Fruit fly (Drosophila melanogaster) whole organism, adult: Measurements from ENCODE around the gene Hsp67Ba.

ENCODE experiments used
- CG11617 ChIP-seq: fragments of 200-800 bp; sonication (Bioruptor generic); optimal IDR thresholded peaks from 2 replicates; lab custom pipeline; 2017; ENCODE audit warnings: mild to moderate bottlenecking, missing biosample characterization, missing genetic modification reagents, missing genetic modification characterization
- CG12768 ChIP-seq: fragments of 200-800 bp; sonication (Bioruptor generic); optimal IDR thresholded peaks from 2 replicates; lab custom pipeline; 2017; ENCODE audit warnings: missing biosample characterization, missing genetic modification characterization, mild to moderate bottlenecking, moderate library complexity, missing genetic modification reagents
- CG14711 ChIP-seq: fragments of 200-800 bp; sonication (Bioruptor generic); optimal IDR thresholded peaks from 2 replicates; lab custom pipeline; 2018; ENCODE audit warnings: missing biosample characterization, mild to moderate bottlenecking, missing genetic modification characterization, moderate library complexity
- CG1620 ChIP-seq: fragments of 200-800 bp; sonication (Bioruptor generic); optimal IDR thresholded peaks from 2 replicates; lab custom pipeline; 2016; ENCODE audit warnings: missing biosample characterization, missing genetic modification characterization
- CG33017 ChIP-seq: fragments of 200-800 bp; sonication (Bioruptor generic); optimal IDR thresholded peaks from 2 replicates; lab custom pipeline; 2018; ENCODE audit warnings: missing biosample characterization, mild to moderate bottlenecking, missing genetic modification characterization, moderate library complexity
- CG5204 ChIP-seq: fragments of 200-800 bp; sonication (Bioruptor generic); optimal IDR thresholded peaks from 2 replicates; lab custom pipeline; 2016; ENCODE audit warnings: missing biosample characterization, missing genetic modification characterization
- CG7045 ChIP-seq: fragments of 200-800 bp; sonication (Bioruptor generic); optimal IDR thresholded peaks from 2 replicates; lab custom pipeline; 2017; ENCODE audit warnings: missing biosample characterization, mild to moderate bottlenecking, missing genetic modification characterization
- CG7101 ChIP-seq: fragments of 200-800 bp; sonication (Bioruptor generic); optimal IDR thresholded peaks from 2 replicates; lab custom pipeline; 2018; ENCODE audit warnings: missing biosample characterization, mild to moderate bottlenecking, missing genetic modification characterization, moderate library complexity
- Clk ChIP-seq: fragments of 200-800 bp; sonication (Bioruptor generic); optimal IDR thresholded peaks from 2 replicates; lab custom pipeline; 2017; ENCODE audit warnings: missing biosample characterization, missing genetic modification characterization
- Crg-1 ChIP-seq: fragments of 200-800 bp; sonication (Bioruptor generic); optimal IDR thresholded peaks from 2 replicates; lab custom pipeline; 2016; ENCODE audit warnings: missing biosample characterization, missing genetic modification characterization
- Hr96 ChIP-seq: fragments of 200-800 bp; sonication (Bioruptor generic); optimal IDR thresholded peaks from 2 replicates; lab custom pipeline; 2016; ENCODE audit warnings: missing biosample characterization, missing genetic modification characterization
- Mnt ChIP-seq: fragments of 200-800 bp; sonication (Bioruptor generic); optimal IDR thresholded peaks from 2 replicates; lab custom pipeline; 2016; ENCODE audit warnings: missing biosample characterization, mild to moderate bottlenecking, missing genetic modification characterization
- bab1 ChIP-seq: fragments of 200-800 bp; sonication (Bioruptor generic); optimal IDR thresholded peaks from 3 replicates; lab custom pipeline; 2019; ENCODE audit warnings: missing biosample characterization, mild to moderate bottlenecking, missing genetic modification characterization, moderate library complexity
- cic ChIP-seq: fragments of 200-800 bp; sonication (Bioruptor generic); optimal IDR thresholded peaks from 2 replicates; lab custom pipeline; 2017; ENCODE audit warnings: missing biosample characterization, mild to moderate bottlenecking, missing genetic modification characterization, moderate library complexity
- cnc ChIP-seq, 2 experiments: fragments of >200 bp; optimal IDR thresholded peaks; 2 replicates each; lab custom pipeline; 2017
- kay ChIP-seq: fragments of 200-800 bp; sonication (Bioruptor generic); peaks from one replicate; lab custom pipeline; 2016; ENCODE audit warnings: missing biosample characterization, missing genetic modification characterization, borderline replicate concordance
- ovo ChIP-seq: fragments of 200-800 bp; sonication (Bioruptor generic); optimal IDR thresholded peaks from 2 replicates; lab custom pipeline; 2016; ENCODE audit warnings: missing biosample characterization, missing genetic modification characterization
- pad ChIP-seq: fragments of 200-800 bp; sonication (Bioruptor generic); optimal IDR thresholded peaks from 3 replicates; lab custom pipeline; 2017; ENCODE audit warnings: missing biosample characterization, missing genetic modification characterization, mild to moderate bottlenecking, moderate library complexity, missing genetic modification reagents
- tj ChIP-seq: fragments of 200-800 bp; sonication (Bioruptor generic); optimal IDR thresholded peaks from 3 replicates; lab custom pipeline; 2017; ENCODE audit warnings: missing biosample characterization, mild to moderate bottlenecking, missing genetic modification characterization, moderate library complexity
- toe ChIP-seq: fragments of 200-800 bp; sonication (Bioruptor generic); optimal IDR thresholded peaks from 2 replicates; lab custom pipeline; 2016; ENCODE audit warnings: missing biosample characterization, missing genetic modification characterization

The Hsp67Ba gene

dm6 chr3L:9376573-9376972, 2.8 kb downstream of the Hsp67Ba start:
- no peak for TF ChIP-seq pad (GFP tag; lab: Kevin White, UChicago)
- peak; percentile 63 for TF ChIP-seq Clk (GFP tag; lab: Kevin White, UChicago)

dm6 chr3L:9375130-9375529, 4.2 kb downstream of the Hsp67Ba start, which contains the start of gene CG4461:
CG4461 (plus strand) TSS chr3L:9375430.
- TF ChIP-seq kay (GFP tag; lab: Kevin White, UChicago) = no peak
- TF ChIP-seq cic (GFP tag; lab: Kevin White, UChicago) = no peak
- TF ChIP-seq CG33017 (tag; lab: Kevin White, UChicago) = no peak
- no peak for TF ChIP-seq CG12768
- no peak for TF ChIP-seq CG1620 (GFP tag; lab: Kevin White, UChicago)
- TF ChIP-seq CG11617 = no peak
- no peak for TF ChIP-seq CG5204 (GFP tag; lab: Kevin White, UChicago)
- no peak for TF ChIP-seq Hr96 (GFP tag; lab: Kevin White, UChicago)
- TF ChIP-seq toe (GFP tag; lab: Kevin White, UChicago) = no peak
- TF ChIP-seq Crg-1 (GFP tag; lab: Kevin White, UChicago) = no peak
- TF ChIP-seq CG7101 (tag; lab: Kevin White, UChicago) = no peak

- peak; percentile 17 for TF ChIP-seq Mnt
- TF ChIP-seq kay (GFP tag; lab: Kevin White, UChicago) = no peak
- no peak for TF ChIP-seq CG1620 (GFP tag; lab: Kevin White, UChicago)
- TF ChIP-seq CG11617 = peak; percentile 73
- no peak for TF ChIP-seq toe (GFP tag; lab: Kevin White, UChicago)
- no peak for TF ChIP-seq ovo (GFP tag; lab: Kevin White, UChicago)
- TF ChIP-seq CG7101 (tag; lab: Kevin White, UChicago) = peak; percentile 58
- peak; percentile 74 for TF ChIP-seq CG7045 (GFP tag; lab: Kevin White, UChicago)
- no peak for TF ChIP-seq CG5204 (GFP tag; lab: Kevin White, UChicago)
- no peak for TF ChIP-seq cnc (optimal IDR thresholded peaks at IDR 0.05; lab: Kevin White, UChicago)
- peak; percentile 30 for TF ChIP-seq bab1
- no peak for TF ChIP-seq Hr96 (GFP tag; lab: Kevin White, UChicago)
- TF ChIP-seq tj (GFP tag; lab: Kevin White, UChicago) = peak; percentile 35
- TF ChIP-seq CG14711 = peak; percentile 64
- TF ChIP-seq CG12768 = peak; percentile 51
- peak; percentile 46 for TF ChIP-seq pad (GFP tag; lab: Kevin White, UChicago)
- TF ChIP-seq Clk (GFP tag; lab: Kevin White, UChicago) = peak; percentile 50
- TF ChIP-seq cic (GFP tag; lab: Kevin White, UChicago) = peak; percentile 23
- peak; percentile 1 for TF ChIP-seq Crg-1 (GFP tag; lab: Kevin White, UChicago)
- TF ChIP-seq CG33017 (tag; lab: Kevin White, UChicago) = peak; percentile 71
These were observed 5.8 kb downstream of the Hsp67Ba start for dm6 chr3L:9373374-9374004.

- TF ChIP-seq Hr96 (GFP tag; lab: Kevin White, UChicago) = no peak
- TF ChIP-seq Mnt = no peak
- TF ChIP-seq cic (GFP tag; lab: Kevin White, UChicago) = peak; percentile 39
- peak; percentile 33 for TF ChIP-seq CG12768
- TF ChIP-seq toe (GFP tag; lab: Kevin White, UChicago) = no peak
- TF ChIP-seq tj (GFP tag; lab: Kevin White, UChicago) = no peak
- TF ChIP-seq CG7045 (GFP tag; lab: Kevin White, UChicago) = no peak
- no peak for TF ChIP-seq Crg-1 (GFP tag; lab: Kevin White, UChicago)
- peak; percentile 19 for TF ChIP-seq ovo (GFP tag; lab: Kevin White, UChicago)
These were observed 6.9 kb downstream of the Hsp67Ba start, which contains the start of the genes Hsp67Bc, CG4456 and Hsp22 for dm6 chr3L:9372278-9372975. Hsp67Bc (minus strand) TSS chr3L:9372497. CG4456 (plus strand) TSS chr3L:9372722. Hsp22 (plus strand) TSS chr3L:9372931.

dm6 chr3L:9370907-9371365, 8.4 kb downstream of the Hsp67Ba start, which contains the start of gene Fdx1:
Fdx1 (minus strand) TSS chr3L:9371238.
- TF ChIP-seq CG7045 (GFP tag; lab: Kevin White, UChicago) (no peak), ovo (GFP tag; lab: Kevin White, UChicago) (no peak), Hr96 (GFP tag; lab: Kevin White, UChicago) (no peak), toe (GFP tag; lab: Kevin White, UChicago) (no peak), bab1 (peak; percentile 56), CG11617 (peak; percentile 48), CG14711 (peak; percentile 49), kay (GFP tag; lab: Kevin White, UChicago) (peak; percentile 88), CG33017 (tag; lab: Kevin White, UChicago) (no peak), Clk (GFP tag; lab: Kevin White, UChicago) (peak; percentile 22), CG7101 (tag; lab: Kevin White, UChicago) (peak; percentile 61), Crg-1 (GFP tag; lab: Kevin White, UChicago) (peak; percentile 12), tj (GFP tag; lab: Kevin White, UChicago) (peak; percentile 88), Mnt (peak; percentile 40), CG12768 (no peak), pad (GFP tag; lab: Kevin White, UChicago) (peak; percentile 18), CG1620 (GFP tag; lab: Kevin White, UChicago) (no peak), CG5204 (GFP tag; lab: Kevin White, UChicago) (no peak), cic (GFP tag; lab: Kevin White, UChicago) (no peak), cnc (optimal IDR thresholded peaks at IDR 0.05; lab: Kevin White, UChicago) (no peak)
